Fruit fly (Drosophila melanogaster) Kc167 (cell line): ENCODE data around the gene erm.

Experiments
- Myc ChIP-seq: fragments of >200 bp; optimal IDR thresholded peaks from 2 replicates; lab custom pipeline; 2017; ENCODE audit warnings: missing external identifiers
- Sin3A ChIP-seq: fragments of >200 bp; optimal IDR thresholded peaks from 2 replicates; lab custom pipeline; 2018; ENCODE audit warnings: missing external identifiers
- h ChIP-seq: fragments of >200 bp; optimal IDR thresholded peaks from 3 replicates; lab custom pipeline; 2018; ENCODE audit warnings: missing external identifiers
- insv ChIP-seq: fragments of >200 bp; optimal IDR thresholded peaks from 3 replicates; lab custom pipeline; 2018; ENCODE audit warnings: missing external identifiers
- psq ChIP-seq: fragments of >200 bp; optimal IDR thresholded peaks from 2 replicates; lab custom pipeline; 2017; ENCODE audit warnings: missing external identifiers
- ttk ChIP-seq: sonication (Bioruptor generic); optimal IDR thresholded peaks from 2 replicates; lab custom pipeline; 2017; ENCODE audit warnings: missing external identifiers

The erm gene

dm6 chr2L:1970312-1970929, at the start of gene erm:
erm (minus strand) TSS chr2L:1970362.
- no peak for TF ChIP-seq Myc (lab: Kevin White, UChicago)

DNA sequence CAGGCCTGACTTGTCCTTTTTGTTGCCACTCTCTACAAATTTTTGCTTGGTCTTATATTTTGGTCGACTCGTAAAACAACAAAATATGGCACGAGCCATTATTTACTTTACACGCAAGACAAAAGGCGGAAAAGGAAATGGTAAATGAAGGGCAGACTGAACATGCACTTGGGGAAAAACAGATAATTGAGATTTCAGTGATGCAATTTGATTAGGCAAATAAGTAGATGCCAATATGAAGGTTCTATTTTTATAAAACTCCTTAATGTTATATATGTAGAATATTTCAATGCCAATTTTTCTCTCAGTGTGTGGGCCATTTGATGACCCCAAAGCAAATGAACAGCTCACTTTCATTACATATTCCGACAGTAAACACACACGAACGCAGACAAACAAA, 45.0 kb upstream of the erm start:
- TF ChIP-seq insv, result no peak
- TF ChIP-seq ttk, result no peak
- no peak for TF ChIP-seq h (lab: Kevin White, UChicago)
- TF ChIP-seq psq (lab: Kevin White, UChicago), result no peak
- TF ChIP-seq Sin3A (lab: Kevin White, UChicago), result no peak
- no peak for TF ChIP-seq Myc (lab: Kevin White, UChicago)

DNA sequence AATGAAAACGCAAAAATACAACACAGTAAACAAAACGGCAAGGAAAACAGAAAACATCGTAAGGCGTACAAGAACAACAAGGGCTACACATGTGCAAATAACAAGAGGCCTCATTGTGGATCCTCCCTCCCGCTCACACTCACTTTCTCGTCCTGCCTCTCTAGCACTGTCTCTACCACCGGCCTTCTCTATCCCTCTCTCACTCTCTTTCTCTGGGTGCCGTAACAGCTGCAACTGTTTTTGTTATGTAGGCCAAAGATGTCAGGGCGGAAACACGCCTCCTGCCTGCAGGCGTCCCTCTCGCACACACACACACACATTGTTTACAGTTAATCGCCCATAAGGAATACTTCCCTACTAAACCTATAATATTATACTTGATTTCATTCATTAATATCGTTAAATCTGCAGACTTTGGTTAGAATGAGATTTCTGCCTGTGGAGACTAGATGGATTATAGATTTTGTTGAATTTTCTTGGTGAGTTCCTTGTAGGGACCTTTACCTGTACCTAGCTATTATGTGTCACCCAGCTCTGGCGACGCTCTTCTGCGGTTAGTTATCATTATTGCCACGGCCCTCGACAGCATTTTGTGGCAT, 43.8 kb upstream of the erm start:
- TF ChIP-seq insv (no peak), Sin3A (lab: Kevin White, UChicago) (no peak), ttk (no peak), Myc (lab: Kevin White, UChicago) (no peak), psq (lab: Kevin White, UChicago) (no peak), h (lab: Kevin White, UChicago) (no peak)

dm6 chr2L:2013057-2013456, 42.9 kb upstream of the erm start:
- TF ChIP-seq psq (lab: Kevin White, UChicago) (no peak), insv (no peak), ttk (no peak), Myc (lab: Kevin White, UChicago) (no peak), h (lab: Kevin White, UChicago) (no peak), Sin3A (lab: Kevin White, UChicago) (no peak)

DNA sequence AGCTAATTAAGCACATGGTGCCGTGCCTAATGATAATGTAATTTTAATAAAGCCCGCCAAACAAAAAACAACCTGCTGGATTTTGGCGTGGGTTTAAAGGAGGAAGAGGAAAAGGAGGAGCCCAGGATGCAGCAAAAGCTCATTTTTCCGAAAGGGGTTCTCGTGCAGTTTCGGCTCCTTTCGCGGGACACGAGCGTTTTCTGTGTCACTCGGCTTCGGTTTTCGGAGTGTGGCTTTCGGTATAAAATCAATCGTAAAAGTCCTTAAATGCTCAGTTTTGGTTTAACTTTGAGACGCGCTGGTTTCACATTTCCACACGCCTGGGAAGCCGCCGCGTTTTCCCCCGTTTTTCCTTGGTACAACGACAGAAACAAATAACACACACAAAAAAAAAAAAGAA, 41.3 kb upstream of the erm start:
- no peak for TF ChIP-seq h (lab: Kevin White, UChicago)
- TF ChIP-seq Myc (lab: Kevin White, UChicago), result no peak
- TF ChIP-seq Sin3A (lab: Kevin White, UChicago), result no peak
- no peak for TF ChIP-seq insv
- no peak for TF ChIP-seq ttk
- TF ChIP-seq psq (lab: Kevin White, UChicago), result no peak

- TF ChIP-seq ttk (no peak), h (lab: Kevin White, UChicago) (no peak), Myc (lab: Kevin White, UChicago) (no peak)
Measured at dm6 chr2L:2010335-2011061, 40.3 kb upstream of the erm start.

DNA sequence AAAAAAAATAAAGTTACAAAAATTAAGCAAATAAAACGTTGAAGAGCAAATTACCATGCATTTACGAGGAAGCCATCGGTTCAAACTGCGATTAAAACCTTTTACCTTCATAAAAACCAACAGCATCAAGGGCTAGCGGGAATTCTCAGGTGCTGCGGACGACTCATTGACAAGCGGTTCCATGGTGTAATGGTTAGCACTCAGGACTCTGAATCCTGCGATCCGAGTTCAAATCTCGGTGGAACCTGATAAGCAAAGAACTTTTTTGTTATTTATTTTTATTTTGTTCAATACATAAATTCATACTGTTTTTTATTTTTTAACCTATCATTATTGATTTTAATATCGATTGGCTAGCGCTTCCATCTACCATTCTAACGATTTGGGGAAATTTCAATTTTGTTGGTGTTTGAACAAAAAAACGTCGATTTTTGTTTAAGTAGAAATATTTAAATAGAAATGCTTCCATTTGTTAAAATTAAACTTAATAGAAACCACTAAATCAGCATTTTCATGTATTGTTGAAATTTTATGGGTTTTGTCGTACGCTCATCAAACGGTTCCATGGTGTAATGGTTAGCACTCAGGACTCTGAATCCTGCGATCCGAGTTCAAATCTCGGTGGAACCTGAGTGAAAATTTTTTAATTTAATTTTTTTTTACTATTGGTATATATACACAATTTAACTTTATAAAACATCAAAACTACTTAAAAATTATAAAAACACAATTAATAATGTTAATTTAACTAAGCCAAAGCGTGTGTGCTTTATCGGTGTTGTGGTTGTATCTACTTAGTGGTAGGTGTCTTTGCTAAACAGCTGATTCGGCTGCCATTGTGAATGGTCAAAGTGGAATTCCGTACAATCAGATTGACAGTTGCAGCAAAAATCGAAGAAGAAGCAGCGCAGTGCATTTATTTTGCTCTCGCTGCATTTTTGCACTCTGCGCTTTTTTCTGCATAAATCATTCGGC, 39.1 kb upstream of the erm start, which contains the start of gene CG4238:
TSS of gene CG4238 (plus strand) at position 880 of the 975 bp plus-strand sequence.
- no peak for TF ChIP-seq Sin3A (lab: Kevin White, UChicago)

dm6 chr2L:2008114-2008513, 38.0 kb upstream of the erm start, which contains the start of gene Nplp4:
Nplp4 (plus strand) TSS chr2L:2008414.
- no peak for TF ChIP-seq psq (lab: Kevin White, UChicago)
- TF ChIP-seq ttk, result no peak
- TF ChIP-seq Sin3A (lab: Kevin White, UChicago), result no peak
- no peak for TF ChIP-seq insv
- no peak for TF ChIP-seq Myc (lab: Kevin White, UChicago)
- no peak for TF ChIP-seq h (lab: Kevin White, UChicago)

DNA sequence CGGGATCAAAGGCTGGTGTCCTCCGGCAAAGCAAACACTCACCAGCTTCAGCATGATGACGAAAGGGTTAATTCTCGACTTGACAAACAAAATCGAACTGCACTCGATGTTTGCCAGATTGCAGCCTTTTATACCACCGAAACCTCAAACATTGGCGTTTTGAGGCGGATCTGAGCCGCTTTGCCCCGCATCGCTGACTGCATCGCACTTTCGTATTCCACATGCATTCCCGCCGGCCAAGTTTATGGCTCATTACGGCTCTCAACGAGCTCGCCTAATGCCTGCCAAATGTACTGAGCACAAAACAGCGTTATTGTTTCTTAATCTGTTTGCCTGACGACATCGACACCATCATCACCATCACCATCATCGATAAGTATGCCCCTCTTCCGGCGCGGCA, 36.9 kb upstream of the erm start, which contains the start of gene CG15353:
TSS of gene CG15353 (minus strand) at position 101 of the 400 bp plus-strand sequence.
- no peak for TF ChIP-seq insv
- no peak for TF ChIP-seq ttk
- TF ChIP-seq Myc (lab: Kevin White, UChicago), result no peak
- no peak for TF ChIP-seq Sin3A (lab: Kevin White, UChicago)
- no peak for TF ChIP-seq h (lab: Kevin White, UChicago)
- TF ChIP-seq psq (lab: Kevin White, UChicago), result no peak

- no peak for TF ChIP-seq insv
- TF ChIP-seq psq (lab: Kevin White, UChicago), result no peak
- TF ChIP-seq Sin3A (lab: Kevin White, UChicago), result no peak
- no peak for TF ChIP-seq Myc (lab: Kevin White, UChicago)
- no peak for TF ChIP-seq h (lab: Kevin White, UChicago)
- no peak for TF ChIP-seq ttk
Measured at dm6 chr2L:2006082-2006669, 36.0 kb upstream of the erm start, which contains the start of gene CG33543. CG33543 (minus strand) TSS chr2L:2006313.

- no peak for TF ChIP-seq Sin3A (lab: Kevin White, UChicago)
- TF ChIP-seq ttk, result no peak
- no peak for TF ChIP-seq insv
- TF ChIP-seq Myc (lab: Kevin White, UChicago), result no peak
- TF ChIP-seq psq (lab: Kevin White, UChicago), result no peak
- no peak for TF ChIP-seq h (lab: Kevin White, UChicago)
Measured at dm6 chr2L:1992060-1992459, 21.9 kb upstream of the erm start, which contains the start of gene Obp22a. Obp22a (minus strand) TSS chr2L:1992160.
